Worm (Caenorhabditis elegans): ENCODE results near the gene C35B1.7.

C35B1.7 gene

DNA sequence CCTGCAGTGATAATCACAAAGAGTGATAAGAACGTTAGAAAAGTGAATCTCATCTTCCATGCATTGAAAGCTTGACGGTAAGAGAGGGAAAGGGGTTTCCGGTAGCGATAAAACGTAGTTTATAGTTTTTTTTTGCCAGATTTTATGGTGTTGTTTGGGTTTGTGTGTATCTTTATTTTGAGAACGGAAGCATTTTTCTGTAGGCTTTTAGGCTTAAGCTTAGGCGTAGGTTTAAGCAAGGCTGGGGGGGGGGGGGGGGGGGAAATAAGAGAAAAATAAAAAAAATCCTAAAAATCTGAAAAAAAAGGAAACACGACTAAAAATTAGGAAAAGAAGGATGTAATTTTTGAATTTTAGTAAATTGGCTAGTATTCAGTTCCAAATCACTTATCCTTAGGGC lies 30.0 kb upstream of the C35B1.7 start, which contains the start of gene C35B1.8:
C35B1.8 (minus strand) TSS at position 101 of the 400 bp plus-strand sequence.
- no peak for TF ChIP-seq tbx-2 (tag; optimal IDR thresholded peaks at IDR 0.05)
- no peak for TF ChIP-seq nhr-85 (tag)
- TF ChIP-seq irx-1 (tag; optimal IDR thresholded peaks at IDR 0.05) = no peak
- TF ChIP-seq zag-1 (tag; optimal IDR thresholded peaks at IDR 0.05) = no peak
- TF ChIP-seq sup-37 (GFP tag; optimal IDR thresholded peaks at IDR 0.05) = no peak
- TF ChIP-seq ama-1 (optimal IDR thresholded peaks at IDR 0.05) = no peak
- no peak for TF ChIP-seq ztf-4 (tag; optimal IDR thresholded peaks at IDR 0.05)
- no peak for TF ChIP-seq fkh-4 (tag; optimal IDR thresholded peaks at IDR 0.05; ENCODE audit: borderline replicate concordance)
- TF ChIP-seq nhr-12 (tag; optimal IDR thresholded peaks at IDR 0.05) = no peak
- TF ChIP-seq lin-35 (GFP tag; optimal IDR thresholded peaks at IDR 0.05) = no peak
- TF ChIP-seq zip-4 (GFP tag; optimal IDR thresholded peaks at IDR 0.05) = no peak
- TF ChIP-seq lin-15B (tag; optimal IDR thresholded peaks at IDR 0.05) = no peak
- TF ChIP-seq egl-27 (tag; optimal IDR thresholded peaks at IDR 0.05) = no peak
- no peak for TF ChIP-seq pqm-1 (tag; optimal IDR thresholded peaks at IDR 0.05)

DNA sequence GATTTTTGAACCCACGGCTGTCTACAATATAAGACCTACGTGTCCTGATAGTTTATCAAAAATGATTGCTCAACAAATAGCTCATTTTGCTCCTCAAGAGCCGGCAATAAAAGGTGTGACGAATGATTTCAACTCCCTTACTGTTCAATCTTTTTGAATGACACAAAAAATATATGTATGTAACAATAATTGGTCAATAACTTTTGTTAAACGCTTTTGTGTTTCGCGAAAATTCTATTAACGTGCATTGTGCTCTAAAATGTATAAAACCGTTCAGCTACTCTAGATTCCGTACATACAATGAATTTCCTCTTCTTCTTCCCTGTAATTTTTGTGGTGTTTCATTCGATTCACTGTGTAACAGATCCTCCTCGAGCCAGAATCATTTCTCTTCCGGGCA lies 29.4 kb upstream of the C35B1.7 start, which contains the start of gene C35B1.4:
C35B1.4 (plus strand) TSS at position 301 of the 400 bp plus-strand sequence.
- TF ChIP-seq unc-62 (GFP tag; optimal IDR thresholded peaks at IDR 0.05) (no peak), mep-1 (tag; optimal IDR thresholded peaks at IDR 0.05) (no peak), unc-98 (GFP tag; IDR thresholded peaks at IDR 0.05) (no peak), mdl-1 (tag; optimal IDR thresholded peaks at IDR 0.05) (no peak), alr-1 (tag; optimal IDR thresholded peaks at IDR 0.05; ENCODE audit: borderline replicate concordance) (no peak), ceh-82 (tag; optimal IDR thresholded peaks at IDR 0.05) (no peak), lin-14 (GFP tag; optimal IDR thresholded peaks at IDR 0.05) (no peak), nhr-20 (tag; optimal IDR thresholded peaks at IDR 0.05) (no peak), snu-23 (GFP tag; optimal IDR thresholded peaks at IDR 0.05) (no peak), nhr-71 (tag; optimal IDR thresholded peaks at IDR 0.05) (no peak), pqm-1 (tag; optimal IDR thresholded peaks at IDR 0.05) (no peak), elt-3 (tag; optimal IDR thresholded peaks at IDR 0.05) (no peak)

DNA sequence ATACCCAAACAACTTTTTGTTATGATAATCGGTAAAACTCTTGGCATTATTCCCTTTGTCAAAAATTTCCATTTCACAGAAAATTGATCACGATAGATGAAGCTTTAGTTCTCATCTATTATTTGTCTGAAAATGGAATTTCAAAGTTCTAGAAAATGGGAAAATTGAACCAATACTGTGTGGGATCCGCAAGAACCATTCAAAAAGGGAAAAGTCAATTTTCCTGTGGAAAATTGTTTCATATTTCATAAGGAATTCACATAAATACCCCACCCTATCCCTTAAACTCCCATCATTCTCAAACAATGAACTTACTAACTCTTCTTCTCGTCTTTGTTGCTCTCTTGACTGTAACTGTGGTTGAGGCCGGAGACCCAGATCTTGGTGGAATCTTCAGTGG lies 28.0 kb upstream of the C35B1.7 start, which contains the start of the genes C35B1.9 and C35B1.3:
C35B1.9 (minus strand) TSS at position 101 of the 400 bp plus-strand sequence.
C35B1.3 (plus strand) TSS at position 306 of the 400 bp plus-strand sequence.
- TF ChIP-seq grh-1 (GFP tag; IDR thresholded peaks at IDR 0.05) (no peak), ceh-82 (tag; optimal IDR thresholded peaks at IDR 0.05) (no peak), pax-3 (tag; optimal IDR thresholded peaks at IDR 0.05) (no peak), unc-62 (GFP tag; optimal IDR thresholded peaks at IDR 0.05) (no peak), mdl-1 (tag; optimal IDR thresholded peaks at IDR 0.05) (no peak), aha-1 (tag; optimal IDR thresholded peaks at IDR 0.05) (no peak), lir-3 (tag; optimal IDR thresholded peaks at IDR 0.05; ENCODE audit: poor library complexity) (no peak), pqm-1 (tag; optimal IDR thresholded peaks at IDR 0.05) (no peak), mep-1 (tag; optimal IDR thresholded peaks at IDR 0.05) (no peak), ama-1 (optimal IDR thresholded peaks at IDR 0.05) (no peak), mef-2 (tag; optimal IDR thresholded peaks at IDR 0.05) (no peak), dpl-1 (GFP tag; optimal IDR thresholded peaks at IDR 0.05) (no peak), ceh-90 (tag; optimal IDR thresholded peaks at IDR 0.05) (no peak), blmp-1 (tag; optimal IDR thresholded peaks at IDR 0.05) (no peak), aly-2 (tag; optimal IDR thresholded peaks at IDR 0.05) (no peak), ceh-88 (GFP tag; IDR thresholded peaks at IDR 0.05) (no peak), sup-37 (GFP tag; optimal IDR thresholded peaks at IDR 0.05) (no peak)

ce11 chrIV:4082599-4082998 lies 26.3 kb upstream of the C35B1.7 start:
- no peak for TF ChIP-seq mep-1 (tag; optimal IDR thresholded peaks at IDR 0.05)
- TF ChIP-seq grh-1 (GFP tag; IDR thresholded peaks at IDR 0.05) = no peak
- TF ChIP-seq ceh-63 (GFP tag; optimal IDR thresholded peaks at IDR 0.05) = no peak
- TF ChIP-seq irx-1 (tag; optimal IDR thresholded peaks at IDR 0.05) = no peak
- no peak for TF ChIP-seq egl-27 (tag; optimal IDR thresholded peaks at IDR 0.05)
- no peak for TF ChIP-seq ceh-88 (GFP tag; IDR thresholded peaks at IDR 0.05)
- TF ChIP-seq efl-1 (optimal IDR thresholded peaks at IDR 0.05) = no peak
- TF ChIP-seq efl-1 (GFP tag; optimal IDR thresholded peaks at IDR 0.05 in 1 of 2) = no peak
- no peak for TF ChIP-seq nhr-19 (GFP tag; conservative IDR thresholded peaks at IDR 0.05)
- TF ChIP-seq aha-1 (tag; optimal IDR thresholded peaks at IDR 0.05) = no peak
- TF ChIP-seq unc-98 (GFP tag; IDR thresholded peaks at IDR 0.05) = no peak
- TF ChIP-seq fkh-8 (tag; optimal IDR thresholded peaks at IDR 0.05) = no peak
- no peak for TF ChIP-seq lir-3 (tag; optimal IDR thresholded peaks at IDR 0.05; ENCODE audit: poor library complexity)
